Worm (Caenorhabditis elegans) whole organism, L3 larva: ENCODE measurements around the gene rme-6.

Source experiments
- aly-2 ChIP-seq: fragments of 150-350 bp; optimal IDR thresholded peaks from 2 replicates; lab custom pipeline; 2014; ENCODE audit warnings: missing biosample characterization, missing genetic modification characterization
- ama-1 ChIP-seq: fragments of 150-350 bp; optimal IDR thresholded peaks from 2 replicates; lab custom pipeline; 2018
- ceh-16 ChIP-seq: sonication (generic microtip); optimal IDR thresholded peaks from 2 replicates; lab custom pipeline; 2017; ENCODE audit warnings: missing biosample characterization, missing genetic modification characterization
- ceh-28 ChIP-seq: fragments of 150-350 bp; optimal IDR thresholded peaks from 2 replicates; lab custom pipeline; 2014; ENCODE audit warnings: missing biosample characterization, missing genetic modification reagents, missing genetic modification characterization
- ceh-9 ChIP-seq: sonication (generic microtip); optimal IDR thresholded peaks from 2 replicates; lab custom pipeline; 2018; ENCODE audit warnings: missing biosample characterization, missing genetic modification characterization
- egl-5 ChIP-seq: fragments of 150-350 bp; optimal IDR thresholded peaks from 2 replicates; lab custom pipeline; 2017; ENCODE audit warnings: missing biosample characterization, missing genetic modification reagents, missing genetic modification characterization, inconsistent platforms
- elt-1 ChIP-seq: fragments of 150-350 bp; optimal IDR thresholded peaks from 2 replicates; lab custom pipeline; 2014; ENCODE audit warnings: missing biosample characterization, missing genetic modification characterization
- eor-1 ChIP-seq, 2 experiments: fragments of 150-350 bp; optimal IDR thresholded peaks; 2 replicates each; lab custom pipeline; 2014 to 2018; ENCODE audit warnings: missing biosample characterization in 2 of 2, missing genetic modification characterization in 2 of 2
- fkh-10 ChIP-seq: sonication (generic microtip); optimal IDR thresholded peaks from 2 replicates; lab custom pipeline; 2017; ENCODE audit warnings: missing biosample characterization, missing genetic modification reagents, missing genetic modification characterization
- fkh-2 ChIP-seq: fragments of 150-350 bp; optimal IDR thresholded peaks from 2 replicates; lab custom pipeline; 2014; ENCODE audit warnings: missing biosample characterization, missing genetic modification reagents, missing genetic modification characterization
- hmg-11 ChIP-seq: sonication (generic microtip); optimal IDR thresholded peaks from 2 replicates; lab custom pipeline; 2016; ENCODE audit warnings: missing genetic modification characterization, missing compliant biosample characterization
- jun-1 ChIP-seq: fragments of 150-350 bp; optimal IDR thresholded peaks from 2 replicates; lab custom pipeline; 2014; ENCODE audit warnings: missing biosample characterization, missing genetic modification reagents, missing genetic modification characterization
- lin-15B ChIP-seq: fragments of 150-350 bp; optimal IDR thresholded peaks from 2 replicates; lab custom pipeline; 2014; ENCODE audit warnings: missing biosample characterization, missing genetic modification characterization
- lin-39 ChIP-seq: fragments of 150-350 bp; optimal IDR thresholded peaks from 2 replicates; lab custom pipeline; 2018; ENCODE audit warnings: missing biosample characterization, missing genetic modification reagents, missing genetic modification characterization
- mdl-1 ChIP-seq: fragments of 150-350 bp; optimal IDR thresholded peaks from 2 replicates; lab custom pipeline; 2014; ENCODE audit warnings: missing biosample characterization, missing genetic modification characterization
- nfya-1 ChIP-seq: sonication (generic microtip); optimal IDR thresholded peaks from 2 replicates; lab custom pipeline; 2017; ENCODE audit warnings: missing genetic modification characterization, mild to moderate bottlenecking, missing compliant biosample characterization, antibody characterized with exemption, moderate library complexity; ENCODE audit not compliant: insufficient read depth
- nhr-11 ChIP-seq: fragments of 150-350 bp; optimal IDR thresholded peaks from 2 replicates; lab custom pipeline; 2014; ENCODE audit warnings: missing biosample characterization, missing genetic modification characterization
- nhr-12 ChIP-seq: fragments of 150-350 bp; optimal IDR thresholded peaks from 2 replicates; lab custom pipeline; 2014; ENCODE audit warnings: missing biosample characterization, missing genetic modification characterization
- nhr-237 ChIP-seq: fragments of 150-350 bp; optimal IDR thresholded peaks from 2 replicates; lab custom pipeline; 2014; ENCODE audit warnings: missing biosample characterization, missing genetic modification characterization
- nhr-43 ChIP-seq: sonication (generic microtip); optimal IDR thresholded peaks from 2 replicates; lab custom pipeline; 2016; ENCODE audit warnings: mild to moderate bottlenecking, missing genetic modification characterization, missing compliant biosample characterization; ENCODE audit not compliant: poor library complexity, severe bottlenecking
- pha-4 ChIP-seq: fragments of 150-350 bp; optimal IDR thresholded peaks from 2 replicates; lab custom pipeline; 2014; ENCODE audit warnings: missing biosample characterization, missing genetic modification reagents, missing genetic modification characterization
- pqm-1 ChIP-seq: fragments of 150-350 bp; optimal IDR thresholded peaks from 2 replicates; lab custom pipeline; 2017; ENCODE audit warnings: missing biosample characterization, missing genetic modification characterization, inconsistent platforms
- tbx-2 ChIP-seq: sonication (generic microtip); optimal IDR thresholded peaks from 2 replicates; lab custom pipeline; 2016; ENCODE audit warnings: mild to moderate bottlenecking, missing genetic modification characterization, missing compliant biosample characterization
- zag-1 ChIP-seq: fragments of 150-350 bp; optimal IDR thresholded peaks from 2 replicates; lab custom pipeline; 2014; ENCODE audit warnings: missing biosample characterization, missing genetic modification characterization
- ztf-11 ChIP-seq: fragments of 150-350 bp; optimal IDR thresholded peaks from 2 replicates; lab custom pipeline; 2014; ENCODE audit warnings: missing biosample characterization, missing genetic modification characterization

The rme-6 gene

ce11 chrX:1096808-1097207, at the start of gene rme-6, which contains the start of gene pigx-1:
Gene rme-6, plus strand, starts transcription at chrX:1097152.
Gene pigx-1, minus strand, starts transcription at chrX:1097013.
- TF ChIP-seq nhr-11 (tag; lab: Kevin White, UChicago) = no peak
- TF ChIP-seq pha-4 = peak; percentile 31
- peak; percentile 29 for TF ChIP-seq nfya-1 (tag; lab: Kevin White, UChicago)
- TF ChIP-seq hmg-11 = peak; percentile 88

ce11 chrX:1051041-1051440, 45.9 kb upstream of the rme-6 start:
- TF ChIP-seq nfya-1 (tag; lab: Kevin White, UChicago) (peak; percentile 28), pqm-1 (tag; lab: Kevin White, UChicago) (no peak), fkh-2 (tag; lab: Kevin White, UChicago) (no peak), lin-39 (tag; lab: Kevin White, UChicago) (peak; percentile 44), aly-2 (tag; lab: Kevin White, UChicago) (no peak), lin-15B (no peak), ceh-28 (tag; lab: Kevin White, UChicago) (no peak), nhr-12 (tag; lab: Kevin White, UChicago) (no peak), eor-1 (tag; optimal IDR thresholded peaks at IDR 0.05; lab: Kevin White, UChicago) (no peak), egl-5 (tag; lab: Kevin White, UChicago) (peak; percentile 19), nhr-237 (tag; lab: Kevin White, UChicago) (no peak), elt-1 (tag; lab: Kevin White, UChicago) (no peak), ztf-11 (tag; lab: Kevin White, UChicago) (no peak)

- TF ChIP-seq ama-1 = no peak
- no peak for TF ChIP-seq pqm-1 (tag; lab: Kevin White, UChicago)
- no peak for TF ChIP-seq nfya-1 (tag; lab: Kevin White, UChicago)
- TF ChIP-seq egl-5 (tag; lab: Kevin White, UChicago) = no peak
- no peak for TF ChIP-seq hmg-11
- no peak for TF ChIP-seq zag-1
These were observed 44.0 kb upstream of the rme-6 start for ce11 chrX:1052960-1053359.

- TF ChIP-seq egl-5 (tag; lab: Kevin White, UChicago) = peak; percentile 33
- no peak for TF ChIP-seq ceh-16 (tag; lab: Kevin White, UChicago)
- peak; percentile 18 for TF ChIP-seq nfya-1 (tag; lab: Kevin White, UChicago)
These were observed 43.0 kb upstream of the rme-6 start, which contains the start of gene ncs-3 for ce11 chrX:1053929-1054328. Gene ncs-3, plus strand, starts transcription at chrX:1054081.

- TF ChIP-seq nhr-12 (tag; lab: Kevin White, UChicago) = no peak
- peak; percentile 0 for TF ChIP-seq hmg-11
- TF ChIP-seq, all 47 proteins: peak for 1
These were observed 39.1 kb upstream of the rme-6 start for ce11 chrX:1057821-1058377.

ce11 chrX:1060705-1061104, 36.2 kb upstream of the rme-6 start:
- TF ChIP-seq nfya-1 (tag; lab: Kevin White, UChicago) = peak; percentile 25
- peak; percentile 25 for TF ChIP-seq lin-39 (tag; lab: Kevin White, UChicago)
- no peak for TF ChIP-seq ama-1
- TF ChIP-seq egl-5 (tag; lab: Kevin White, UChicago) = no peak
- no peak for TF ChIP-seq ceh-9 (tag; lab: Kevin White, UChicago)

ce11 chrX:1062403-1063073, 34.4 kb upstream of the rme-6 start, which contains the start of gene unc-1:
Gene unc-1, minus strand, starts transcription at chrX:1062453.
- TF ChIP-seq ceh-28 (tag; lab: Kevin White, UChicago) = no peak
- peak; percentile 64 for TF ChIP-seq lin-39 (tag; lab: Kevin White, UChicago)
- peak; percentile 59 for TF ChIP-seq nfya-1 (tag; lab: Kevin White, UChicago)
- no peak for TF ChIP-seq mdl-1 (tag; lab: Kevin White, UChicago)
- TF ChIP-seq jun-1 (tag; lab: Kevin White, UChicago) = no peak
- TF ChIP-seq tbx-2 (tag; lab: Kevin White, UChicago) = no peak
- peak; percentile 82 for TF ChIP-seq hmg-11
- no peak for TF ChIP-seq nhr-43 (tag; lab: Kevin White, UChicago)
- TF ChIP-seq fkh-10 (GFP tag; lab: Kevin White, UChicago) = no peak
- no peak for TF ChIP-seq ztf-11 (tag; lab: Kevin White, UChicago)
